Worm (Caenorhabditis elegans) whole organism, mixed stage, embryonic: Measurements from ENCODE around the gene F55C5.10.

ENCODE experiments used
- M03D4.4 ChIP-seq: sonication (generic microtip); optimal IDR thresholded peaks from 2 replicates; lab custom pipeline; 2017; ENCODE audit warnings: mild to moderate bottlenecking, missing genetic modification characterization, missing compliant biosample characterization
- blmp-1 ChIP-seq: fragments of 150-350 bp; optimal IDR thresholded peaks from 2 replicates; lab custom pipeline; 2014; ENCODE audit warnings: missing biosample characterization, missing genetic modification characterization
- ceh-39 ChIP-seq: fragments of 150-350 bp; optimal IDR thresholded peaks from 2 replicates; lab custom pipeline; 2014; ENCODE audit warnings: missing biosample characterization, missing genetic modification characterization
- ceh-43 ChIP-seq: fragments of 200-800 bp; sonication (Bioruptor generic); optimal IDR thresholded peaks from 2 replicates; lab custom pipeline; 2018; ENCODE audit warnings: mild to moderate bottlenecking, missing genetic modification characterization, moderate library complexity, missing compliant biosample characterization
- ceh-83 ChIP-seq: fragments of 200-800 bp; sonication (Bioruptor generic); optimal IDR thresholded peaks from 2 replicates; lab custom pipeline; 2018; ENCODE audit warnings: mild to moderate bottlenecking, missing genetic modification characterization, missing compliant biosample characterization
- ces-1 ChIP-seq: fragments of 150-350 bp; optimal IDR thresholded peaks from 2 replicates; lab custom pipeline; 2014; ENCODE audit warnings: missing biosample characterization, missing genetic modification reagents, missing genetic modification characterization
- cnd-1 ChIP-seq: fragments of 200-800 bp; sonication (Bioruptor generic); optimal IDR thresholded peaks from 2 replicates; lab custom pipeline; 2018; ENCODE audit warnings: mild to moderate bottlenecking, missing genetic modification characterization, missing compliant biosample characterization
- drap-1 ChIP-seq: fragments of 200-800 bp; sonication (Bioruptor generic); optimal IDR thresholded peaks from 3 replicates; lab custom pipeline; 2018; ENCODE audit warnings: mild to moderate bottlenecking, missing genetic modification characterization, missing compliant biosample characterization
- elt-3 ChIP-seq: fragments of 150-350 bp; optimal IDR thresholded peaks from 2 replicates; lab custom pipeline; 2014; ENCODE audit warnings: missing biosample characterization, missing genetic modification characterization
- flh-1 ChIP-seq: fragments of 200-800 bp; sonication (Bioruptor generic); optimal IDR thresholded peaks from 2 replicates; lab custom pipeline; 2018; ENCODE audit warnings: mild to moderate bottlenecking, missing genetic modification characterization, moderate library complexity, missing compliant biosample characterization
- ham-2 ChIP-seq: fragments of 200-800 bp; sonication (Bioruptor generic); optimal IDR thresholded peaks from 2 replicates; lab custom pipeline; 2018; ENCODE audit warnings: mild to moderate bottlenecking, missing genetic modification characterization, missing compliant biosample characterization
- hlh-1 ChIP-seq: fragments of 150-350 bp; optimal IDR thresholded peaks from 2 replicates; lab custom pipeline; 2014; ENCODE audit warnings: missing biosample characterization, missing genetic modification reagents, missing genetic modification characterization
- lin-13 ChIP-seq: fragments of 150-350 bp; optimal IDR thresholded peaks from 2 replicates; lab custom pipeline; 2014; ENCODE audit warnings: missing biosample characterization, missing genetic modification characterization
- lin-32 ChIP-seq: fragments of 200-800 bp; sonication (Bioruptor generic); optimal IDR thresholded peaks from 2 replicates; lab custom pipeline; 2018; ENCODE audit warnings: mild to moderate bottlenecking, missing genetic modification characterization, missing compliant biosample characterization
- lsy-2 ChIP-seq: fragments of 150-350 bp; optimal IDR thresholded peaks from 2 replicates; lab custom pipeline; 2014; ENCODE audit warnings: missing biosample characterization, missing genetic modification characterization
- mab-5 ChIP-seq: fragments of 150-350 bp; optimal IDR thresholded peaks from 2 replicates; lab custom pipeline; 2014; ENCODE audit warnings: missing biosample characterization, missing genetic modification characterization
- mep-1 ChIP-seq: fragments of 150-350 bp; optimal IDR thresholded peaks from 2 replicates; lab custom pipeline; 2017; ENCODE audit warnings: missing biosample characterization, missing genetic modification reagents, missing genetic modification characterization, inconsistent platforms
- mls-2 ChIP-seq: sonication (generic microtip); optimal IDR thresholded peaks from 2 replicates; lab custom pipeline; 2016; ENCODE audit warnings: mild to moderate bottlenecking, missing genetic modification characterization, moderate library complexity, missing compliant biosample characterization
- nhr-12 ChIP-seq: fragments of 150-350 bp; optimal IDR thresholded peaks from 2 replicates; lab custom pipeline; 2014; ENCODE audit warnings: missing biosample characterization, missing genetic modification characterization
- nhr-2 ChIP-seq: fragments of 150-350 bp; optimal IDR thresholded peaks from 2 replicates; lab custom pipeline; 2014; ENCODE audit warnings: missing biosample characterization, missing genetic modification characterization
- nhr-237 ChIP-seq: fragments of 150-350 bp; optimal IDR thresholded peaks from 2 replicates; lab custom pipeline; 2014; ENCODE audit warnings: missing biosample characterization, missing genetic modification characterization
- nhr-28 ChIP-seq: fragments of 150-350 bp; optimal IDR thresholded peaks from 2 replicates; lab custom pipeline; 2014; ENCODE audit warnings: missing biosample characterization, missing genetic modification characterization
- nhr-76 ChIP-seq: sonication (generic microtip); optimal IDR thresholded peaks from 2 replicates; lab custom pipeline; 2017; ENCODE audit warnings: missing biosample characterization, missing genetic modification characterization
- pha-4 ChIP-seq: fragments of 150-350 bp; optimal IDR thresholded peaks from 2 replicates; lab custom pipeline; 2018; ENCODE audit warnings: missing biosample characterization, missing genetic modification reagents, missing genetic modification characterization
- sptf-1 ChIP-seq: sonication (generic microtip); optimal IDR thresholded peaks from 2 replicates; lab custom pipeline; 2017; ENCODE audit warnings: mild to moderate bottlenecking, missing genetic modification characterization, moderate library complexity, missing compliant biosample characterization
- tbx-8 ChIP-seq: fragments of 200-800 bp; sonication (Bioruptor generic); optimal IDR thresholded peaks from 2 replicates; lab custom pipeline; 2018; ENCODE audit warnings: mild to moderate bottlenecking, missing genetic modification characterization, moderate library complexity, missing compliant biosample characterization
- unc-120 ChIP-seq: sonication (generic microtip); optimal IDR thresholded peaks from 2 replicates; lab custom pipeline; 2017; ENCODE audit warnings: missing genetic modification characterization, missing compliant biosample characterization; ENCODE audit not compliant: poor library complexity, severe bottlenecking
- unc-39 ChIP-seq: fragments of 150-350 bp; optimal IDR thresholded peaks from 2 replicates; lab custom pipeline; 2014; ENCODE audit warnings: missing biosample characterization, missing genetic modification characterization
- unc-62 ChIP-seq: fragments of 150-350 bp; optimal IDR thresholded peaks from 2 replicates; lab custom pipeline; 2014; ENCODE audit warnings: missing biosample characterization, missing genetic modification reagents, missing genetic modification characterization
- ztf-11 ChIP-seq: fragments of 150-350 bp; optimal IDR thresholded peaks from 2 replicates; lab custom pipeline; 2014; ENCODE audit warnings: missing biosample characterization, missing genetic modification characterization

The F55C5.10 gene

DNA sequence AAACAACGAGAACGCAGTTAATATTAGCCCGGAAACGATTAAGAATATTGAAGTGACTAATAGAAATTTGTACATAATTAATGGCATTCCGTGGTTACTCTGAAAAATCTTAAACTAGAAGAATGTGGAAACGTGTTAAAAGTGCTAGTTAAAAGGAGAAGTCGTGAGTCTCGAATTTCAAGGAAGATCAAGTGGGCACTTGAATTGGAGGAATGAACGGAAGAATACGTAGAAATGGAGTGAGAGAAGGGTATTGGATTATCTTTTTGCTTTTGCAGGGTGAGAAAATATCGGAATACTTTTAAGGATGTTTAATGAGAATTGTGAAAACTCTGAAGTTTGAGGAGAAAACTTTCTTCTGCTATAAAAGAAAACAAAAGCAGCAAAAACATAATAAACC lies 27.0 kb downstream of the F55C5.10 start, which contains the start of gene hpo-30:
Gene hpo-30 (minus strand): TSS at position 101 of the 400 bp plus-strand sequence.
- TF ChIP-seq ceh-43 (GFP tag; lab: Kevin White, UChicago) (no peak), elt-3 (tag; lab: Kevin White, UChicago) (no peak), tbx-8 (no peak), ces-1 (GFP tag; lab: Kevin White, UChicago) (no peak), lin-32 (no peak)

DNA sequence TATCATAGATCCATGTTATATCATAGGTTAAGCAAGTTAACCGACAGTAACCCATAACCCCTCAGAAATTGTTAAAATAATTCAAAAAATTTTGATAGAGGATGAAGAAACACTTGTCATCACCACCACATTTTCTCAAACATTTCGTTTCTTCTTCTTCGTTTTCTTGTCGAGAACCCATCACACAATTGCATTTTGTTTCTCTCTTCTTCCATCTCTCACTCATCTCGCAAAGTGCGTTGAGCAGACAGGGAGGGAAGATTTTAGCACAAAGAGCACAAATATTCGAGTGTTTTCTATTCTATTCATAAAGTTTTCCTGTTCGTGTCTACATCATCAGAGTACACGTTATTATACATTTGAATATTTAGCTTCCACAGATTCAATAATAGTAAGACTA lies 31.1 kb downstream of the F55C5.10 start:
- no peak for TF ChIP-seq lin-32
- no peak for TF ChIP-seq mab-5 (tag; lab: Kevin White, UChicago)
- no peak for TF ChIP-seq drap-1
- TF ChIP-seq lin-13 (tag; lab: Kevin White, UChicago), result no peak
- TF ChIP-seq unc-62 (GFP tag; lab: Kevin White, UChicago), result peak; percentile 18
- peak; percentile 15 for TF ChIP-seq hlh-1 (tag; lab: Kevin White, UChicago)
- no peak for TF ChIP-seq nhr-76 (tag; lab: Kevin White, UChicago)
- no peak for TF ChIP-seq flh-1 (GFP tag; lab: Kevin White, UChicago)
- TF ChIP-seq pha-4 (tag; lab: Kevin White, UChicago), result no peak
- TF ChIP-seq M03D4.4 (tag; lab: Kevin White, UChicago), result no peak
- TF ChIP-seq ces-1 (GFP tag; lab: Kevin White, UChicago), result peak; percentile 84
- TF ChIP-seq elt-3 (tag; lab: Kevin White, UChicago), result no peak
- TF ChIP-seq sptf-1 (tag; lab: Kevin White, UChicago), result no peak
- TF ChIP-seq ztf-11, result no peak

DNA sequence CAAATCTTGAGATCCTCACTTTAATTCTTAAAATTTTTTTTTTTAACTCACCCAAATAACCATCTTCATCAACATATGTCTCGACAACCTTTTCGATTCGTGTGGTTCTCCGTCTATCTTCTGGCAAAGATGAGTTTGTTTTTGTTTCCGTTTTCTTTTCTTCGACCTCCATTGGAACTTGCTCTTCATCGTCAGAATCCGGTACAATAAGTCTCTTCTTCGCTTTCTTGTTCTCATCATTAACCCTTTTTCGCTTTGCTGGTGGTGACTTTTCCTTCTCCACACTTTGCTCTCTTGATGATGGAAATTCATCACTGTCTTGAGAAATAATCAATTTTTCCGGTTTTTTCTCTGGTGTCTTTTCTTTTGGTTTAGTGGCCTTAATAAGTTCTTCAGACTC lies 32.8 kb downstream of the F55C5.10 start:
- TF ChIP-seq lin-13 (tag; lab: Kevin White, UChicago) (no peak), unc-120 (tag; lab: Kevin White, UChicago) (no peak), ham-2 (GFP tag; lab: Kevin White, UChicago) (no peak), ces-1 (GFP tag; lab: Kevin White, UChicago) (no peak)

DNA sequence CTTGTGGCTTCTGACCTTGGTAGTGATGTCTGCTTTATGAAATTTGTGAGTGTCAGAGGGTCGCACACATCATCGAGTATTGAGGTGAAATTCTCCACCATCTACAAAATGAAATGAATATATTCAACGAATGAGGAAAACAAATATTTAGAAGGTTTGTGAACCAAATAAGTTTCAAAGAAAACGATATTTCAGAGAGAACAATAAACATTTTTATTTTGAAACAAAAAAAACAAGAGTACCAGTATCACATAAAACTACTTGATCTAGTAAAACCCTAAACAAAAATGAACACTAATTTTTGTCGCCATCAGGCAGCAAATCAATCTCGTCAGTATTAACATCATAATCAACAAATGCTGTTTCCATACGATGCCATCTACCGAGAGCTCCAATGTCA lies 33.8 kb downstream of the F55C5.10 start, which contains the start of gene R04F11.3:
Gene R04F11.3 (minus strand): TSS at position 101 of the 400 bp plus-strand sequence.
- TF ChIP-seq nhr-28 (no peak), pha-4 (tag; lab: Kevin White, UChicago) (no peak), ceh-39 (tag; lab: Kevin White, UChicago) (no peak), mls-2 (tag; lab: Kevin White, UChicago) (no peak), cnd-1 (tag; lab: Kevin White, UChicago) (no peak), unc-62 (GFP tag; lab: Kevin White, UChicago) (no peak), hlh-1 (tag; lab: Kevin White, UChicago) (no peak), ceh-43 (GFP tag; lab: Kevin White, UChicago) (no peak), mab-5 (tag; lab: Kevin White, UChicago) (no peak), tbx-8 (no peak), nhr-2 (tag; lab: Kevin White, UChicago) (no peak), drap-1 (no peak), ces-1 (GFP tag; lab: Kevin White, UChicago) (no peak), ceh-83 (GFP tag; lab: Kevin White, UChicago) (no peak), unc-39 (tag; lab: Kevin White, UChicago) (no peak), blmp-1 (tag; lab: Kevin White, UChicago) (no peak), elt-3 (tag; lab: Kevin White, UChicago) (no peak), ztf-11 (no peak), lin-13 (tag; lab: Kevin White, UChicago) (no peak)

DNA sequence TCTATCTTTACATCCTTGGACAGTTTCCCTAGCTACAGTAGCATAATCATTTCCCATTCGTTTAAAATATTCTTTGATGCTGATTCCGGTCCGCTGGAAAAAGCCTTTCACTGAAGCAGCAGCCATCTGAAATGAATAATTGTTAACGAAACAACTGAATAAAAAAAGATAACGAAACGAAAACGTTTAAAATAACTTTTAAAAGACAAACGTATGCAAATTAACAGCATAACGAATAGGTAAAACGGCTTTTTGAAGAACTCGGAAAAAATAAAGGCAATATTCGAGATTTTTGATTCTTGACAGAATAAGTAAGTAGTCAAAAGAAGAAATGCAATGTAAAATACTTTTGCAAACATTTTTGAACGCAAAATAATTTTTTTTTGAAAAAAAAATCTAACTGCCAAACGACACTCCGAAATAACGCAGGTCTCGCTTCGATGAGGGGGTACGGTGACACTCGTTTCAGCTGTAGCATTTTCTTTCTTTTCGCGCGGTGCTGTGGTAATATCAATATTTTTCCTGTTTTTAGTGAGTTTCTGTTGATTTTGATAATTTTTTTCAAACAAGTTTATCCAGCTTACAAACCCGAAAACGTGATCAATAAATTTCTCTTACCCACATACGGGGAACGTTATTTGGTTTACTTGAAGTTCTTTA lies 34.7 kb downstream of the F55C5.10 start, which contains the start of the genes R04F11.5 and R04F11.2:
Gene R04F11.5 (minus strand): TSS at position 126 of the 660 bp plus-strand sequence.
Gene R04F11.2 (plus strand): TSS at position 488 of the 660 bp plus-strand sequence.
- TF ChIP-seq sptf-1 (tag; lab: Kevin White, UChicago) (peak; percentile 3), pha-4 (tag; lab: Kevin White, UChicago) (peak; percentile 69), nhr-237 (tag; lab: Kevin White, UChicago) (peak; percentile 79), hlh-1 (tag; lab: Kevin White, UChicago) (peak; percentile 47), lsy-2 (tag; lab: Kevin White, UChicago) (peak; percentile 98), nhr-12 (tag; lab: Kevin White, UChicago) (no peak), ces-1 (GFP tag; lab: Kevin White, UChicago) (peak; percentile 52), nhr-2 (tag; lab: Kevin White, UChicago) (no peak), ham-2 (GFP tag; lab: Kevin White, UChicago) (no peak), lin-13 (tag; lab: Kevin White, UChicago) (peak; percentile 55), ceh-39 (tag; lab: Kevin White, UChicago) (peak; percentile 41), unc-62 (GFP tag; lab: Kevin White, UChicago) (peak; percentile 31), mep-1 (peak; percentile 90)
